Worm (Caenorhabditis elegans) whole organism, midembryonic: Measurements from ENCODE around the gene nhr-50.

ENCODE experiments used
- cog-1 ChIP-seq: sonication (generic microtip); optimal IDR thresholded peaks from 2 replicates; lab custom pipeline; 2016; ENCODE audit warnings: missing genetic modification characterization, missing compliant biosample characterization
- flt-1 ChIP-seq: fragments of 200-800 bp; sonication (Bioruptor generic); IDR thresholded peaks from 2 replicates; pipeline ENCODE4 v1.3.6; 2022; ENCODE audit warnings: missing genetic modification characterization, missing compliant biosample characterization
- med-1 ChIP-seq: sonication (generic microtip); optimal IDR thresholded peaks from 2 replicates; lab custom pipeline; 2017; ENCODE audit warnings: missing genetic modification characterization, mild to moderate bottlenecking, missing compliant biosample characterization, antibody characterized with exemption, missing genetic modification reagents; ENCODE audit not compliant: insufficient read depth
- tab-1 ChIP-seq: fragments of 200-800 bp; sonication (Bioruptor generic); IDR thresholded peaks from 2 replicates; pipeline ENCODE4 v1.3.6; 2022; ENCODE audit warnings: missing genetic modification characterization, missing compliant biosample characterization
- ztf-23 ChIP-seq: fragments of 200-800 bp; sonication (Bioruptor generic); IDR thresholded peaks from 2 replicates; pipeline ENCODE4 v1.3.6; 2022; ENCODE audit warnings: missing genetic modification reagents, missing genetic modification characterization, missing compliant biosample characterization
- ztf-29 ChIP-seq: fragments of 200-800 bp; sonication (Bioruptor generic); IDR thresholded peaks from 2 replicates; pipeline ENCODE4 v1.3.6; 2022; ENCODE audit warnings: missing genetic modification reagents, missing genetic modification characterization, missing compliant biosample characterization

DNA sequence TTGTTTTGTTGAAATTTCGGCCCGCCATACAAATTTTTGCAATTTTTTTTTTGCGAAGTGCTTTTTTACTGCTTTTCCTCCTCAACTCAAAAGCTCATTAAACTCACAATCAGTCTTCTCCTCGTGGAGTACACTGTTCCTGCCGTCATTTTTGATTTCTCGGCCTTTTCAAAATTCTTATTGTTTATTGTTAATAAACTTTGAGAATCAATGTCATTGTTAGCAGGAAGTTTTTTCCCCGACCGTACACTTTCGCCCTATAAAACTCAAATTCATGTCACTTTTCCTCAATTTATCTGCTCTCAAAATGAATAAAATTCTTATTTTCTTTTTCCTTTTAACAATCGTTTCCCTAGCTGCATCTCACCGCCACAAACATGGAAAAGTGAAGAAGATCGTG, 24.6 kb downstream of the nhr-50 start, which contains the start of gene clec-232:
- TF ChIP-seq med-1 (GFP tag; lab: Kevin White, UChicago) (no peak), tab-1 (no peak), flt-1 (GFP tag; lab: Robert Waterston, UW) (no peak), ztf-23 (no peak), cog-1 (tag; lab: Kevin White, UChicago) (no peak), ztf-29 (GFP tag; lab: Robert Waterston, UW) (no peak)
